Fruit fly (Drosophila melanogaster) whole organism, adult: ENCODE results near the gene CG8003.

Experiments
- CG7101 ChIP-seq: fragments of 200-800 bp; sonication (Bioruptor generic); optimal IDR thresholded peaks from 2 replicates; lab custom pipeline; 2018; ENCODE audit warnings: missing biosample characterization, mild to moderate bottlenecking, missing genetic modification characterization, moderate library complexity
- Crg-1 ChIP-seq: fragments of 200-800 bp; sonication (Bioruptor generic); optimal IDR thresholded peaks from 2 replicates; lab custom pipeline; 2016; ENCODE audit warnings: missing biosample characterization, missing genetic modification characterization
- Hr96 ChIP-seq: fragments of 200-800 bp; sonication (Bioruptor generic); optimal IDR thresholded peaks from 2 replicates; lab custom pipeline; 2016; ENCODE audit warnings: missing biosample characterization, missing genetic modification characterization
- Mnt ChIP-seq: fragments of 200-800 bp; sonication (Bioruptor generic); optimal IDR thresholded peaks from 2 replicates; lab custom pipeline; 2016; ENCODE audit warnings: missing biosample characterization, mild to moderate bottlenecking, missing genetic modification characterization
- cnc ChIP-seq, 2 experiments: fragments of >200 bp; optimal IDR thresholded peaks; 2 replicates each; lab custom pipeline; 2017
- kay ChIP-seq: fragments of 200-800 bp; sonication (Bioruptor generic); peaks from one replicate; lab custom pipeline; 2016; ENCODE audit warnings: missing biosample characterization, missing genetic modification characterization, borderline replicate concordance
- ovo ChIP-seq: fragments of 200-800 bp; sonication (Bioruptor generic); optimal IDR thresholded peaks from 2 replicates; lab custom pipeline; 2016; ENCODE audit warnings: missing biosample characterization, missing genetic modification characterization
- pad ChIP-seq: fragments of 200-800 bp; sonication (Bioruptor generic); optimal IDR thresholded peaks from 3 replicates; lab custom pipeline; 2017; ENCODE audit warnings: missing biosample characterization, missing genetic modification characterization, mild to moderate bottlenecking, moderate library complexity, missing genetic modification reagents
- tj ChIP-seq: fragments of 200-800 bp; sonication (Bioruptor generic); optimal IDR thresholded peaks from 3 replicates; lab custom pipeline; 2017; ENCODE audit warnings: missing biosample characterization, mild to moderate bottlenecking, missing genetic modification characterization, moderate library complexity
- toe ChIP-seq: fragments of 200-800 bp; sonication (Bioruptor generic); optimal IDR thresholded peaks from 2 replicates; lab custom pipeline; 2016; ENCODE audit warnings: missing biosample characterization, missing genetic modification characterization

DNA sequence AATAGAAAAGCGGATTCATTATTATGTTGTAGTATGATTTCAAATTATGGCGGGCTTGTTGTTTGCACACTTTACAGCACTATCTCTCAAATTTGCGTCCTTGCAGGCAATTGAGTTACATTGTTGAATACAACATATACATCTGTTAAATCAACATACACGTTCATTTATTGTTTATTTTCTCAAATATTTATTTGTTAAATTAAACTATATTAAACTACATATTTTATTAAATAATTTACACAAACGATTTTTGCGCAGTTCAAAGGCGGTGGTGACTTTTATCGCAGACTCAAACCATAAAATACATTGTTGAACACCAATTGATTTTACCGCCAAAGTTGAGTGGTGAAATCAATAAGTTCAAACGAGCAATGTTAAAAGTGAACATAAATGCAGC, 36.9 kb downstream of the CG8003 start:
- no peak for TF ChIP-seq toe (GFP tag; lab: Kevin White, UChicago)
- TF ChIP-seq Crg-1 = peak; percentile 7
- TF ChIP-seq pad (GFP tag; lab: Kevin White, UChicago) = peak; percentile 59
- TF ChIP-seq CG7101 (tag; lab: Kevin White, UChicago) = peak; percentile 66
- no peak for TF ChIP-seq Hr96 (GFP tag; lab: Kevin White, UChicago)
- TF ChIP-seq kay (GFP tag; lab: Kevin White, UChicago) = no peak
- peak; percentile 5 for TF ChIP-seq Mnt (GFP tag; lab: Kevin White, UChicago)
- TF ChIP-seq ovo (GFP tag; lab: Kevin White, UChicago) = peak; percentile 17
- no peak for TF ChIP-seq tj (GFP tag; lab: Kevin White, UChicago)
- TF ChIP-seq cnc (optimal IDR thresholded peaks at IDR 0.05; lab: Kevin White, UChicago) = no peak
